Worm (Caenorhabditis elegans) whole organism, late embryonic: ENCODE data around the gene T22C8.1.

Experiments used
- C08G9.2 ChIP-seq: sonication (generic microtip); optimal IDR thresholded peaks from 2 replicates; lab custom pipeline; 2016; ENCODE audit warnings: mild to moderate bottlenecking, missing genetic modification characterization, moderate library complexity, missing compliant biosample characterization
- C38D4.7 ChIP-seq: fragments of 200-800 bp; sonication (Bioruptor generic); optimal IDR thresholded peaks from 2 replicates; lab custom pipeline; 2018; ENCODE audit warnings: mild to moderate bottlenecking, missing genetic modification characterization, moderate library complexity, missing compliant biosample characterization
- K02D7.2 ChIP-seq: sonication (generic microtip); optimal IDR thresholded peaks from 2 replicates; lab custom pipeline; 2017; ENCODE audit warnings: mild to moderate bottlenecking, missing genetic modification characterization, missing compliant biosample characterization
- K09A11.1 ChIP-seq: sonication (generic microtip); optimal IDR thresholded peaks from 2 replicates; lab custom pipeline; 2017; ENCODE audit warnings: antibody characterized with exemption, mild to moderate bottlenecking, missing genetic modification characterization, missing compliant biosample characterization; ENCODE audit not compliant: insufficient read depth
- ceh-18 ChIP-seq: sonication (generic microtip); optimal IDR thresholded peaks from 2 replicates; lab custom pipeline; 2016; ENCODE audit warnings: missing genetic modification characterization, missing compliant biosample characterization
- ceh-2 ChIP-seq: sonication (generic microtip); optimal IDR thresholded peaks from 2 replicates; lab custom pipeline; 2016; ENCODE audit warnings: missing genotype, missing genetic modification characterization, missing compliant biosample characterization
- ceh-22 ChIP-seq: sonication (generic microtip); optimal IDR thresholded peaks from 2 replicates; lab custom pipeline; 2017; ENCODE audit warnings: missing biosample characterization, missing genetic modification characterization
- ceh-24 ChIP-seq: sonication (generic microtip); optimal IDR thresholded peaks from 2 replicates; lab custom pipeline; 2016; ENCODE audit warnings: mild to moderate bottlenecking, missing genetic modification characterization, missing compliant biosample characterization
- ceh-30 ChIP-seq: fragments of 150-350 bp; optimal IDR thresholded peaks from 2 replicates; lab custom pipeline; 2014; ENCODE audit warnings: missing biosample characterization, missing genetic modification characterization
- ceh-45 ChIP-seq: fragments of 200-800 bp; sonication (Bioruptor generic); IDR thresholded peaks from 2 replicates; pipeline ENCODE4 v1.3.6; 2022; ENCODE audit warnings: missing genetic modification reagents, missing genetic modification characterization, missing compliant biosample characterization
- ceh-48 ChIP-seq: sonication (generic microtip); optimal IDR thresholded peaks from 2 replicates; lab custom pipeline; 2016; ENCODE audit warnings: missing genetic modification characterization, inconsistent platforms, missing compliant biosample characterization
- ceh-6 ChIP-seq: fragments of 200-800 bp; sonication (Bioruptor generic); optimal IDR thresholded peaks from 2 replicates; lab custom pipeline; 2018; ENCODE audit warnings: mild to moderate bottlenecking, missing genetic modification characterization, missing compliant biosample characterization
- ceh-9 ChIP-seq: sonication (generic microtip); optimal IDR thresholded peaks from 2 replicates; lab custom pipeline; 2016; ENCODE audit warnings: mild to moderate bottlenecking, missing genetic modification characterization, inconsistent platforms, missing compliant biosample characterization
- dmd-4 ChIP-seq: sonication (generic microtip); optimal IDR thresholded peaks from 2 replicates; lab custom pipeline; 2016; ENCODE audit warnings: borderline replicate concordance, missing genetic modification characterization, missing compliant biosample characterization
- fkh-10 ChIP-seq: fragments of 150-350 bp; optimal IDR thresholded peaks from 2 replicates; lab custom pipeline; 2014; ENCODE audit warnings: missing biosample characterization, missing genetic modification reagents, missing genetic modification characterization
- fkh-6 ChIP-seq: sonication (generic microtip); optimal IDR thresholded peaks from 2 replicates; lab custom pipeline; 2016; ENCODE audit warnings: missing genetic modification characterization, missing compliant biosample characterization
- gmeb-2 ChIP-seq: sonication (generic microtip); optimal IDR thresholded peaks from 2 replicates; lab custom pipeline; 2016; ENCODE audit warnings: missing genetic modification characterization, inconsistent platforms, missing compliant biosample characterization
- hlh-30 ChIP-seq: sonication (generic microtip); optimal IDR thresholded peaks from 2 replicates; lab custom pipeline; 2017; ENCODE audit warnings: antibody characterized with exemption, missing genetic modification characterization, missing compliant biosample characterization; ENCODE audit not compliant: insufficient read depth
- pag-3 ChIP-seq: sonication (generic microtip); optimal IDR thresholded peaks from 2 replicates; lab custom pipeline; 2016; ENCODE audit warnings: missing compliant biosample characterization, missing genetic modification characterization, borderline replicate concordance
- pax-1 ChIP-seq: fragments of 150-350 bp; optimal IDR thresholded peaks from 2 replicates; lab custom pipeline; 2014; ENCODE audit warnings: missing biosample characterization, missing genetic modification characterization
- pha-4 ChIP-seq: fragments of 150-350 bp; optimal IDR thresholded peaks from 2 replicates; lab custom pipeline; 2018; ENCODE audit warnings: missing biosample characterization, missing genetic modification reagents, missing genetic modification characterization
- ref-2 ChIP-seq: sonication (generic microtip); optimal IDR thresholded peaks from 2 replicates; lab custom pipeline; 2016; ENCODE audit warnings: missing genetic modification characterization, missing compliant biosample characterization
- syd-9 ChIP-seq: sonication (generic microtip); optimal IDR thresholded peaks from 2 replicates; lab custom pipeline; 2016; ENCODE audit warnings: mild to moderate bottlenecking, missing genetic modification characterization, moderate library complexity, missing compliant biosample characterization
- unc-42 ChIP-seq: sonication (generic microtip); optimal IDR thresholded peaks from 2 replicates; lab custom pipeline; 2016; ENCODE audit warnings: missing genotype, missing genetic modification characterization, missing compliant biosample characterization
- zip-5 ChIP-seq: sonication (generic microtip); optimal IDR thresholded peaks from 2 replicates; lab custom pipeline; 2016; ENCODE audit warnings: missing genetic modification characterization, missing compliant biosample characterization
- ztf-16 ChIP-seq: sonication (generic microtip); optimal IDR thresholded peaks from 2 replicates; lab custom pipeline; 2017; ENCODE audit warnings: missing genetic modification characterization, missing compliant biosample characterization

The T22C8.1 gene

DNA sequence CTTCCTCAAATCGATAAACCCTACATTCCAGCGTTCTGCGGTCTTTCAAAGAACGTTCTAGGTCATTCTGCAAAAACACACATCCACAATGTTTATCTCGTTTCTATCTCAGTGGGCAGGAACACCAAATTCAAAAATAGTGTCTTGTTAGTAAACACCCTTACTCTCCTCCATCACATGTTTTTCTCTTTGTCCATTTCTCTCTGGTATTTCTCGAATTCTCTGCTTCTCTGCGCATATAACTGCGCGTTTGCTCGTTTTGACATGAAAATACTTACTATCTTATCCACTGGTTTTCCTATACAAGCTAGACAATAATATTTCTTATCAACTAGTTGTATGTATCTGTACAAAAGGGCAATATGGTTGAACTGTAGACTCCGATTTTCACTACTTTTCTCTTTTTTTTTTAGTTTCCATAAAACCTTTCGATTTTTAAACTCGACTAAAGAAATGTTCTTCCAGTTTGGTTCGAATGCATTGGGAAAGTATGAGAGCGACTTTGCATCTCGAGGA is 38.1 kb downstream of the T22C8.1 start, which contains the start of gene pyr-1:
TSS of gene pyr-1 (plus strand) at position 466 of the 516 bp plus-strand sequence.
- TF ChIP-seq hlh-30 (tag; lab: Kevin White, UChicago) (peak; percentile 45), ceh-18 (no peak)

DNA sequence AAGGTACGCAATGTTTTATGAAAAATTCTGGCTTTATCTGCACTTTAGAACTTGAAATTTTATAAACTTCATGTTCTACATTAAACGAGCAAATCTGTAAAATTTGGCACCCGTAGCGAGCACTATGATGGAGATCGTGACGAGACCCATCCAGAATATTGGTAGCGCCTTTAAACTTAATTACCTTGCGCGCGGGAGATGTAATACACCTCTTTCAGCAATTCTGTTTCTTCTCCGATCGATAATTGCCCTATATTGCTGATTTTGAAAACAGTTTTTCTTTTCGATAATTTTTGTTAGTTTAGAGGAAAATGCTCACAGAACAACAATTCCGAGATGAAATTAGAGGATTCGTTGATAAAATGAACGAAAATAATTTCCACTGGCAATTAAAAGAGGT is 46.3 kb downstream of the T22C8.1 start, which contains the start of gene atg-10:
TSS of gene atg-10 (plus strand) at position 301 of the 400 bp plus-strand sequence.
- TF ChIP-seq gmeb-2 (no peak), ztf-16 (no peak), pag-3 (tag; lab: Kevin White, UChicago) (no peak), ceh-45 (GFP tag; lab: Robert Waterston, UW) (no peak), pha-4 (tag; lab: Kevin White, UChicago) (no peak), K09A11.1 (tag; lab: Kevin White, UChicago) (no peak), K02D7.2 (tag; lab: Kevin White, UChicago) (no peak), fkh-6 (no peak), C38D4.7 (no peak), ceh-22 (tag; lab: Kevin White, UChicago) (no peak), ceh-30 (tag; lab: Kevin White, UChicago) (no peak), ceh-9 (tag; lab: Kevin White, UChicago) (no peak), ceh-6 (GFP tag; lab: Kevin White, UChicago) (no peak), C08G9.2 (tag; lab: Kevin White, UChicago) (no peak)
- TF ChIP-seq, all 69 proteins: peak for 0

DNA sequence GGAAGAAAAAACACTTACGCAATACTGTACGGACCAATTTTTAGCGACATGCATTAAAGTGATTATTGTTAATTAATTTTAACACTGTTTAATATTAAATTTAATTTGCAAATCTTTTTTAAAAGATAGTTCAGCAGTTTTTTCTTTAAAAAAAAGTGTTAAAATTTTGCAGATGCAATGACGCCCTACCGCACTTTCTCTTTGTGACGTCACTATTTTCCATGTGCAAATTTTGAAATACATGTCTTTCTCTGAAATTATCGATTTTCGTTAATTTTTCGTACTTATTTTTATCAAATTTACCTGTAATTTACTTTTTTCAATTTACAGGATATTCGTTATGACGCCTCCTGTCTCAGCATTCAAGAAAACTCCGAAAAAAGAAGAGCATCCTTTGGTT is 49.0 kb downstream of the T22C8.1 start, which contains the start of the genes piga-1 and eif-2Bepsilon:
TSS of gene piga-1 (minus strand) at position 174 of the 400 bp plus-strand sequence.
TSS of gene eif-2Bepsilon (plus strand) at position 331 of the 400 bp plus-strand sequence.
- TF ChIP-seq syd-9 (tag; lab: Kevin White, UChicago) = no peak
- peak; percentile 40 for TF ChIP-seq ceh-48 (tag; lab: Kevin White, UChicago)
- no peak for TF ChIP-seq ref-2 (tag; lab: Kevin White, UChicago)
- TF ChIP-seq ceh-2 (tag; lab: Kevin White, UChicago) = no peak
- no peak for TF ChIP-seq C08G9.2 (tag; lab: Kevin White, UChicago)
- no peak for TF ChIP-seq dmd-4
- no peak for TF ChIP-seq ceh-24 (tag; lab: Kevin White, UChicago)
- TF ChIP-seq zip-5 (tag; lab: Kevin White, UChicago) = no peak
- peak; percentile 0 for TF ChIP-seq unc-42 (tag; lab: Kevin White, UChicago)
- TF ChIP-seq pha-4 (tag; lab: Kevin White, UChicago) = no peak
- TF ChIP-seq fkh-10 (GFP tag; lab: Kevin White, UChicago) = no peak
- no peak for TF ChIP-seq pax-1 (tag; lab: Kevin White, UChicago)
